Worm (Caenorhabditis elegans) whole organism, midembryonic: ENCODE data around the gene erfa-3.
"Not testable (repeated sequence)": the region's sequence is repeated elsewhere in the genome, so short reads cannot be mapped to it uniquely, and the experiment has no call there.

ENCODE experiments used
- T22C8.4 ChIP-seq: fragments of 200-800 bp; sonication (Bioruptor generic); IDR thresholded peaks from 2 replicates; pipeline ENCODE4 v1.3.6; 2022; ENCODE audit warnings: missing genetic modification characterization, missing compliant biosample characterization
- cog-1 ChIP-seq: sonication (generic microtip); optimal IDR thresholded peaks from 2 replicates; lab custom pipeline; 2016; ENCODE audit warnings: missing genetic modification characterization, missing compliant biosample characterization
- flt-1 ChIP-seq: fragments of 200-800 bp; sonication (Bioruptor generic); IDR thresholded peaks from 2 replicates; pipeline ENCODE4 v1.3.6; 2022; ENCODE audit warnings: missing genetic modification characterization, missing compliant biosample characterization
- klf-2 ChIP-seq: fragments of 200-800 bp; sonication (Bioruptor generic); conservative IDR thresholded peaks from 2 replicates; pipeline ENCODE4 v1.3.6; 2022; ENCODE audit warnings: missing genetic modification reagents, missing genetic modification characterization, missing compliant biosample characterization
- med-1 ChIP-seq: sonication (generic microtip); optimal IDR thresholded peaks from 2 replicates; lab custom pipeline; 2017; ENCODE audit warnings: missing genetic modification characterization, mild to moderate bottlenecking, missing compliant biosample characterization, antibody characterized with exemption, missing genetic modification reagents; ENCODE audit not compliant: insufficient read depth
- ref-1 ChIP-seq: fragments of 200-800 bp; sonication (Bioruptor generic); conservative IDR thresholded peaks from 2 replicates; pipeline ENCODE4 v1.3.6; 2022; ENCODE audit warnings: missing genetic modification reagents, missing genetic modification characterization, missing compliant biosample characterization
- tab-1 ChIP-seq: fragments of 200-800 bp; sonication (Bioruptor generic); IDR thresholded peaks from 2 replicates; pipeline ENCODE4 v1.3.6; 2022; ENCODE audit warnings: missing genetic modification characterization, missing compliant biosample characterization
- ztf-23 ChIP-seq: fragments of 200-800 bp; sonication (Bioruptor generic); IDR thresholded peaks from 2 replicates; pipeline ENCODE4 v1.3.6; 2022; ENCODE audit warnings: missing genetic modification reagents, missing genetic modification characterization, missing compliant biosample characterization
- ztf-29 ChIP-seq: fragments of 200-800 bp; sonication (Bioruptor generic); IDR thresholded peaks from 2 replicates; pipeline ENCODE4 v1.3.6; 2022; ENCODE audit warnings: missing genetic modification reagents, missing genetic modification characterization, missing compliant biosample characterization

The erfa-3 gene

ce11 chrV:11122466-11122865, 9.6 kb upstream of the erfa-3 start, which contains the start of gene mboa-2:
TSS of gene mboa-2 (minus strand) at chrV:11122493.
- TF ChIP-seq med-1 (GFP tag; lab: Kevin White, UChicago) (no peak), cog-1 (tag; lab: Kevin White, UChicago) (no peak), ztf-23 (no peak), tab-1 (GFP tag; lab: Robert Waterston, UW) (no peak)

- no peak for TF ChIP-seq flt-1 (GFP tag; lab: Robert Waterston, UW)
- no peak for TF ChIP-seq T22C8.4 (GFP tag; lab: Robert Waterston, UW)
- no peak for TF ChIP-seq tab-1 (GFP tag; lab: Robert Waterston, UW)
- no peak for TF ChIP-seq cog-1 (tag; lab: Kevin White, UChicago)
These were observed 8.4 kb upstream of the erfa-3 start for ce11 chrV:11121247-11121646.

DNA sequence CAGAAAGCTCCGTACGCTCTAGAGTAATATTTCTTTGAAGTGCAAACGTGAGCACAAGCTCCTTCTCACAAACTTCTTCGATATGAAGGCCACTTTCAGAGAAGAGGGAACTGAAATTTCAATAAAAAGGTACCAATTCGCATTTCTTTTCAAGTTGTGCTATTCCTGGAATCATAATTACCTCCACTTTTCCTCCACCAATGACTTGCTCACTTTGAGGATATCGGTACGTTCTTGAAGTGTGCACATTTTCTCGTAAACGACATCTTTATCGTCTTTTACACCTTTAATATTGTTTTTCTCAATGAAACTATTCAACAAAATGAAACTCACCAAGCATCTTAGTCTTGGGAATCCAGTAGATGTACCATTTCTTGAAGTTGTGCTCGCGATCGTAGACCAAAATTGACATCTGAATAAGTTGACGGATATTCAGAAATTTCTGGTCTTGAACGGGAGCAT, 6.4 kb upstream of the erfa-3 start, which contains the start of gene scb-1:
scb-1 (minus strand) TSS at position 412 of the 462 bp plus-strand sequence.
- TF ChIP-seq ztf-29 (GFP tag; lab: Robert Waterston, UW) (no peak), T22C8.4 (GFP tag; lab: Robert Waterston, UW) (no peak), ref-1 (no peak), med-1 (GFP tag; lab: Kevin White, UChicago) (no peak)

ce11 chrV:11118179-11118725, 5.4 kb upstream of the erfa-3 start:
- TF ChIP-seq ztf-29 (GFP tag; lab: Robert Waterston, UW): no peak
- TF ChIP-seq cog-1 (tag; lab: Kevin White, UChicago): no peak
- no peak for TF ChIP-seq flt-1 (GFP tag; lab: Robert Waterston, UW)
- no peak for TF ChIP-seq ztf-23
- no peak for TF ChIP-seq T22C8.4 (GFP tag; lab: Robert Waterston, UW)
- no peak for TF ChIP-seq tab-1 (GFP tag; lab: Robert Waterston, UW)
- TF ChIP-seq ref-1: no peak
- TF ChIP-seq med-1 (GFP tag; lab: Kevin White, UChicago): no peak
- no peak for TF ChIP-seq klf-2 (GFP tag; lab: Robert Waterston, UW)

DNA sequence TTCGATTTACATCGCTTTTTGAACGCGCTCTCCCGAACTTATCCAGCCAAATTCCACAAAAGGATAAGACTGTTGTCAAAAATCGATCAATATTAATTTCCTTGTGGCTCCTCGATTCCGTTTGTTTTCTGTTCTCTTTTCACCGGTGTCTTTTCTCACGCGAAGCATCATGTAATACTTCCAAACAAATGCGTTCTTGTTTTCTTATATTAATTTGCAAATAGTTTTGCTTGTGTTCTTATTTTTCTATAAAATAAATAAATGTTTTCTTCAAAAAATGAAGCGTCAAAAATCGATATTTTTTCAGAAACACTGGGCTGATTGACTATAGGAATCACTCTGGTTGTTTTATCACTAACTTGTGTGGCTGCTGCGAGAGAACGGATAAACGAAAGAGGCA, 716 bp upstream of the erfa-3 start, which contains the start of gene math-33:
math-33 (plus strand) TSS at position 301 of the 400 bp plus-strand sequence.
- no peak for TF ChIP-seq cog-1 (tag; lab: Kevin White, UChicago)
- no peak for TF ChIP-seq ztf-23
- no peak for TF ChIP-seq T22C8.4 (GFP tag; lab: Robert Waterston, UW)
- TF ChIP-seq med-1 (GFP tag; lab: Kevin White, UChicago): no peak
- no peak for TF ChIP-seq ref-1
- no peak for TF ChIP-seq tab-1 (GFP tag; lab: Robert Waterston, UW)
- TF ChIP-seq flt-1 (GFP tag; lab: Robert Waterston, UW): no peak
- no peak for TF ChIP-seq ztf-29 (GFP tag; lab: Robert Waterston, UW)
- TF ChIP-seq klf-2 (GFP tag; lab: Robert Waterston, UW): no peak

- not testable (repeated sequence) for TF ChIP-seq tab-1, klf-2, ztf-29 (GFP tag; lab: Robert Waterston, UW)
These were observed 3.2 kb downstream of the erfa-3 start, which contains the start of gene Y42A5A.5 for ce11 chrV:11109647-11110046. TSS of gene Y42A5A.5 (minus strand) at chrV:11109747.

ce11 chrV:11104408-11104807, 8.5 kb downstream of the erfa-3 start:
- TF ChIP-seq ztf-29 (GFP tag; lab: Robert Waterston, UW) (no peak), flt-1 (GFP tag; lab: Robert Waterston, UW) (no peak), ztf-23 (no peak), ref-1 (no peak), T22C8.4 (GFP tag; lab: Robert Waterston, UW) (no peak), cog-1 (tag; lab: Kevin White, UChicago) (no peak), tab-1 (GFP tag; lab: Robert Waterston, UW) (no peak), klf-2 (GFP tag; lab: Robert Waterston, UW) (no peak), med-1 (GFP tag; lab: Kevin White, UChicago) (no peak)

- TF ChIP-seq klf-2 (GFP tag; lab: Robert Waterston, UW): no peak
- TF ChIP-seq tab-1 (GFP tag; lab: Robert Waterston, UW): no peak
- no peak for TF ChIP-seq ztf-23
- TF ChIP-seq cog-1 (tag; lab: Kevin White, UChicago): no peak
- no peak for TF ChIP-seq T22C8.4 (GFP tag; lab: Robert Waterston, UW)
- no peak for TF ChIP-seq ref-1
- TF ChIP-seq flt-1 (GFP tag; lab: Robert Waterston, UW): no peak
- no peak for TF ChIP-seq ztf-29 (GFP tag; lab: Robert Waterston, UW)
- no peak for TF ChIP-seq med-1 (GFP tag; lab: Kevin White, UChicago)
These were observed 14.3 kb downstream of the erfa-3 start, which contains the start of gene cdkl-1 for ce11 chrV:11098599-11098998. TSS of gene cdkl-1 (plus strand) at chrV:11098899.

- TF ChIP-seq ztf-29 (GFP tag; lab: Robert Waterston, UW): no peak
- no peak for TF ChIP-seq cog-1 (tag; lab: Kevin White, UChicago)
- TF ChIP-seq med-1 (GFP tag; lab: Kevin White, UChicago): no peak
- TF ChIP-seq flt-1 (GFP tag; lab: Robert Waterston, UW): no peak
- no peak for TF ChIP-seq klf-2 (GFP tag; lab: Robert Waterston, UW)
- no peak for TF ChIP-seq T22C8.4 (GFP tag; lab: Robert Waterston, UW)
- no peak for TF ChIP-seq ztf-23
- TF ChIP-seq ref-1: no peak
- TF ChIP-seq tab-1 (GFP tag; lab: Robert Waterston, UW): no peak
These were observed 17.0 kb downstream of the erfa-3 start, which contains the start of gene Y42A5A.3 for ce11 chrV:11095873-11096272. TSS of gene Y42A5A.3 (minus strand) at chrV:11095973.

ce11 chrV:11094698-11095097, 18.2 kb downstream of the erfa-3 start:
- no peak for TF ChIP-seq ref-1
